Worm (Caenorhabditis elegans) whole organism, L4 larva: ENCODE measurements around the gene nas-28.
"Not testable (repeated sequence)": the region's sequence is repeated elsewhere in the genome, so short reads cannot be mapped to it uniquely, and the experiment has no call there.

Source experiments
- F10B5.3 ChIP-seq: sonication (generic microtip); optimal IDR thresholded peaks from 2 replicates; lab custom pipeline; 2016; ENCODE audit warnings: mild to moderate bottlenecking, missing genetic modification characterization, missing compliant biosample characterization
- F37D6.2 ChIP-seq: sonication (generic microtip); optimal IDR thresholded peaks from 2 replicates; lab custom pipeline; 2016; ENCODE audit warnings: mild to moderate bottlenecking, missing genetic modification characterization, missing compliant biosample characterization
- F49E8.2 ChIP-seq: sonication (generic microtip); optimal IDR thresholded peaks from 2 replicates; lab custom pipeline; 2016; ENCODE audit warnings: missing compliant biosample characterization, mild to moderate bottlenecking, missing genetic modification characterization, borderline replicate concordance
- R02D3.7 ChIP-seq: fragments of 150-350 bp; sonication (generic microtip); optimal IDR thresholded peaks from 3 replicates; lab custom pipeline; 2014; ENCODE audit warnings: missing biosample characterization, missing genetic modification characterization
- T20F7.1 ChIP-seq: fragments of 200-800 bp; sonication (Bioruptor generic); optimal IDR thresholded peaks from 2 replicates; lab custom pipeline; 2018; ENCODE audit warnings: mild to moderate bottlenecking, missing genetic modification characterization, missing compliant biosample characterization
- T26A8.4 ChIP-seq: fragments of 200-800 bp; sonication (Bioruptor generic); IDR thresholded peaks from 2 replicates; pipeline ENCODE4 v1.3.6; 2022; ENCODE audit warnings: missing genetic modification characterization, missing compliant biosample characterization
- Y5F2A.4 ChIP-seq: fragments of 200-800 bp; sonication (Bioruptor generic); optimal IDR thresholded peaks from 2 replicates; lab custom pipeline; 2018; ENCODE audit warnings: mild to moderate bottlenecking, missing genetic modification characterization, missing compliant biosample characterization
- aha-1 ChIP-seq: fragments of 150-350 bp; peaks from one replicate; lab custom pipeline; 2014; ENCODE audit warnings: missing biosample characterization, missing genetic modification characterization
- arid-1 ChIP-seq: fragments of 200-800 bp; sonication (Bioruptor generic); conservative IDR thresholded peaks from 2 replicates; pipeline ENCODE4 v1.3.6; 2022; ENCODE audit warnings: missing genetic modification reagents, missing genetic modification characterization, missing compliant biosample characterization
- ceh-20 ChIP-seq: fragments of 200-800 bp; sonication (Bioruptor generic); IDR thresholded peaks from 2 replicates; pipeline ENCODE4 v1.3.6; 2022; ENCODE audit warnings: missing genetic modification reagents, missing genetic modification characterization, missing compliant biosample characterization
- ctbp-1 ChIP-seq: fragments of 200-800 bp; sonication (Bioruptor generic); IDR thresholded peaks from 2 replicates; pipeline ENCODE4 v1.3.6; 2022; ENCODE audit warnings: missing genetic modification reagents, missing genetic modification characterization, missing compliant biosample characterization
- dmd-6 ChIP-seq: fragments of 200-800 bp; sonication (Bioruptor generic); IDR thresholded peaks from 2 replicates; pipeline ENCODE4 v1.3.6; 2022; ENCODE audit warnings: missing genetic modification reagents, missing genetic modification characterization, missing compliant biosample characterization
- dmd-8 ChIP-seq: fragments of 200-800 bp; sonication (Bioruptor generic); IDR thresholded peaks from 2 replicates; pipeline ENCODE4 v1.3.6; 2022; ENCODE audit warnings: missing genetic modification characterization, missing compliant biosample characterization
- dmd-9 ChIP-seq: fragments of 200-800 bp; sonication (Bioruptor generic); IDR thresholded peaks from 2 replicates; pipeline ENCODE4 v1.3.6; 2022; ENCODE audit warnings: missing genetic modification reagents, missing genetic modification characterization, missing compliant biosample characterization
- dve-1 ChIP-seq: sonication (generic microtip); optimal IDR thresholded peaks from 2 replicates; lab custom pipeline; 2017; ENCODE audit warnings: antibody characterized with exemption, mild to moderate bottlenecking, missing genetic modification characterization, missing compliant biosample characterization; ENCODE audit not compliant: insufficient read depth
- gei-8 ChIP-seq: fragments of 200-800 bp; sonication (Bioruptor generic); optimal IDR thresholded peaks from 2 replicates; lab custom pipeline; 2018; ENCODE audit warnings: mild to moderate bottlenecking, missing genetic modification characterization, missing compliant biosample characterization
- hif-1 ChIP-seq, 2 experiments: sonication (generic microtip); optimal IDR thresholded peaks; 2 replicates each; lab custom pipeline; 2016 to 2017; ENCODE audit warnings: missing compliant biosample characterization in 2 of 2, missing genetic modification characterization in 2 of 2, missing genetic modification reagents in 2 of 2, missing genotype in 2 of 2, mild to moderate bottlenecking in 1 of 2
- hlh-11 ChIP-seq: fragments of 200-800 bp; sonication (Bioruptor generic); optimal IDR thresholded peaks from 2 replicates; lab custom pipeline; 2018; ENCODE audit warnings: mild to moderate bottlenecking, missing genetic modification characterization, missing compliant biosample characterization
- hlh-30 ChIP-seq: sonication (generic microtip); optimal IDR thresholded peaks from 2 replicates; lab custom pipeline; 2017; ENCODE audit warnings: antibody characterized with exemption, mild to moderate bottlenecking, missing genetic modification characterization, missing compliant biosample characterization; ENCODE audit not compliant: insufficient read depth
- hmg-1.1 ChIP-seq: fragments of 200-800 bp; sonication (Bioruptor generic); IDR thresholded peaks from 2 replicates; pipeline ENCODE4 v1.3.6; 2022; ENCODE audit warnings: missing genetic modification reagents, missing genetic modification characterization, missing compliant biosample characterization
- lin-38 ChIP-seq: fragments of 200-800 bp; sonication (Bioruptor generic); IDR thresholded peaks from 2 replicates; pipeline ENCODE4 v1.3.6; 2022; ENCODE audit warnings: missing genetic modification reagents, missing genetic modification characterization, missing compliant biosample characterization
- lsy-2 ChIP-seq, 2 experiments: fragments of 150-350 bp in 1 of 2; sonication (generic microtip) in 1 of 2; optimal IDR thresholded peaks; 2 replicates each; lab custom pipeline; 2014 to 2017; ENCODE audit warnings: missing biosample characterization in 2 of 2, missing genetic modification characterization in 2 of 2
- mep-1 ChIP-seq: fragments of 150-350 bp; sonication (generic microtip); optimal IDR thresholded peaks from 3 replicates; lab custom pipeline; 2014; ENCODE audit warnings: missing biosample characterization, missing genetic modification characterization
- mxl-3 ChIP-seq: fragments of 200-800 bp; sonication (Bioruptor generic); optimal IDR thresholded peaks from 2 replicates; lab custom pipeline; 2018; ENCODE audit warnings: mild to moderate bottlenecking, missing genetic modification characterization, missing compliant biosample characterization
- nhr-102 ChIP-seq: sonication (generic microtip); optimal IDR thresholded peaks from 2 replicates; lab custom pipeline; 2016; ENCODE audit warnings: mild to moderate bottlenecking, missing genetic modification characterization, moderate library complexity, missing compliant biosample characterization
- nhr-28 ChIP-seq: fragments of 150-350 bp; optimal IDR thresholded peaks from 2 replicates; lab custom pipeline; 2014; ENCODE audit warnings: missing biosample characterization, missing genetic modification characterization
- nhr-42 ChIP-seq: fragments of 200-800 bp; sonication (Bioruptor generic); IDR thresholded peaks from 2 replicates; pipeline ENCODE4 v1.3.6; 2022; ENCODE audit warnings: missing genetic modification characterization, missing compliant biosample characterization
- pha-4 ChIP-seq, 2 experiments: fragments of 150-350 bp in 1 of 2; fragments of 200-800 bp in 1 of 2; sonication (Bioruptor generic) in 1 of 2; IDR thresholded peaks in 1 of 2; optimal IDR thresholded peaks in 1 of 2; 2 replicates each; pipeline versions ENCODE4 v1.3.6 to Lab custom; 2014 to 2022; ENCODE audit warnings: missing genetic modification characterization in 2 of 2, missing genetic modification reagents in 2 of 2, missing biosample characterization in 1 of 2, missing compliant biosample characterization in 1 of 2
- pqm-1 ChIP-seq: sonication (generic microtip); optimal IDR thresholded peaks from 2 replicates; lab custom pipeline; 2017; ENCODE audit warnings: missing biosample characterization, missing genetic modification characterization
- rbr-2 ChIP-seq: sonication (generic microtip); optimal IDR thresholded peaks from 2 replicates; lab custom pipeline; 2016; ENCODE audit warnings: missing genotype, missing genetic modification characterization, missing compliant biosample characterization
- sdz-12 ChIP-seq: fragments of 200-800 bp; sonication (Bioruptor generic); optimal IDR thresholded peaks from 2 replicates; lab custom pipeline; 2018; ENCODE audit warnings: mild to moderate bottlenecking, missing genetic modification characterization, missing compliant biosample characterization
- set-16 ChIP-seq: fragments of 200-800 bp; sonication (Bioruptor generic); IDR thresholded peaks from 2 replicates; pipeline ENCODE4 v1.3.6; 2022; ENCODE audit warnings: missing genetic modification reagents, missing genetic modification characterization, missing compliant biosample characterization
- spr-1 ChIP-seq: sonication (generic microtip); optimal IDR thresholded peaks from 2 replicates; lab custom pipeline; 2016; ENCODE audit warnings: mild to moderate bottlenecking, missing genetic modification characterization, missing compliant biosample characterization
- spr-3 ChIP-seq: fragments of 200-800 bp; sonication (Bioruptor generic); optimal IDR thresholded peaks from 2 replicates; lab custom pipeline; 2018; ENCODE audit warnings: mild to moderate bottlenecking, missing genetic modification characterization, missing compliant biosample characterization
- unc-62 ChIP-seq, 3 experiments: fragments of 150-350 bp in 1 of 3; sonication (generic microtip); optimal IDR thresholded peaks in 2 of 3; peaks in 1 of 3; 1 replicate in 1 of 3; 2 replicates in 2 of 3; lab custom pipeline; 2014 to 2017; ENCODE audit warnings: missing biosample characterization in 3 of 3, missing genetic modification characterization in 3 of 3, missing genetic modification reagents in 3 of 3, missing genotype in 1 of 3

nas-28 gene

ce11 chrIII:6135211-6135610 lies 47.8 kb downstream of the nas-28 start (continued):
- TF ChIP-seq set-16, result peak; percentile 89
- TF ChIP-seq F49E8.2 (tag; lab: Kevin White, UChicago), result no peak

- TF ChIP-seq R02D3.7, result no peak
- peak in 1 of 2 experiments; percentile 73 for TF ChIP-seq unc-62 (GFP tag; optimal IDR thresholded peaks at IDR 0.05 in 1 of 2; lab: Kevin White, UChicago)
- no peak for TF ChIP-seq unc-62 (tag; optimal IDR thresholded peaks at IDR 0.05; lab: Kevin White, UChicago)
- no peak for TF ChIP-seq lin-38
- no peak for TF ChIP-seq arid-1 (GFP tag; lab: Robert Waterston, UW)
- TF ChIP-seq pqm-1 (tag; lab: Kevin White, UChicago), result peak; percentile 28
- peak; percentile 27 for TF ChIP-seq nhr-28 (tag; lab: Kevin White, UChicago)
- no peak for TF ChIP-seq sdz-12
These were observed 48.9 kb downstream of the nas-28 start for ce11 chrIII:6134111-6134510.

- TF ChIP-seq ceh-20 (peak; percentile 75), spr-3 (GFP tag; lab: Kevin White, UChicago) (peak; percentile 64), hmg-1.1 (GFP tag; lab: Robert Waterston, UW) (peak; percentile 72), lin-38 (peak; percentile 36; the same call in 1 of the 2 replicates), T20F7.1 (GFP tag; lab: Kevin White, UChicago) (peak; percentile 67), pha-4 (GFP tag; IDR thresholded peaks at IDR 0.05; lab: Robert Waterston, UW) (peak; percentile 57; the same call in 1 of the 2 replicates), Y5F2A.4 (GFP tag; lab: Kevin White, UChicago) (peak; percentile 7), dmd-6 (GFP tag; lab: Robert Waterston, UW) (peak; percentile 49), gei-8 (GFP tag; lab: Kevin White, UChicago) (peak; percentile 54), set-16 (peak; percentile 51), ctbp-1 (GFP tag; lab: Robert Waterston, UW) (peak; percentile 86; the same call in 1 of the 2 replicates), hif-1 (tag; optimal IDR thresholded peaks at IDR 0.05; lab: Kevin White, UChicago) (peak in 1 of 2 experiments; percentile 87), unc-62 (GFP tag; optimal IDR thresholded peaks at IDR 0.05 in 1 of 2; lab: Kevin White, UChicago) (peak in 1 of 2 experiments; percentile 11), mxl-3 (GFP tag; lab: Kevin White, UChicago) (peak; percentile 70), lsy-2 (tag; optimal IDR thresholded peaks at IDR 0.05; lab: Kevin White, UChicago) (peak; percentile 2 to 4), nhr-42 (GFP tag; lab: Robert Waterston, UW) (peak; percentile 26; the same call in 1 of the 2 replicates), dve-1 (tag; lab: Kevin White, UChicago) (peak; percentile 84), mep-1 (tag; lab: Kevin White, UChicago) (peak; percentile 74), spr-1 (tag; lab: Kevin White, UChicago) (peak; percentile 3), F37D6.2 (peak; percentile 78), F10B5.3 (tag; lab: Kevin White, UChicago) (peak; percentile 10), aha-1 (peak; percentile 96), dmd-8 (GFP tag; lab: Robert Waterston, UW) (peak; percentile 40; the same call in 1 of the 2 replicates), rbr-2 (tag; lab: Kevin White, UChicago) (peak; percentile 90), nhr-102 (tag; lab: Kevin White, UChicago) (peak; percentile 17), hlh-30 (tag; lab: Kevin White, UChicago) (peak; percentile 46), dmd-9 (GFP tag; lab: Robert Waterston, UW) (peak; percentile 29; the same call in 1 of the 2 replicates), hlh-11 (tag; lab: Kevin White, UChicago) (peak; percentile 83), T26A8.4 (0 out of 2 replicates have a peak, but pooled peaks have one; percentile 18)
- TF ChIP-seq pha-4, unc-62 (tag; optimal IDR thresholded peaks at IDR 0.05; lab: Kevin White, UChicago): not testable (repeated sequence)
- TF ChIP-seq, all 104 proteins: peak for 29; not testable (repeated sequence) for 75
These were observed 49.6 kb downstream of the nas-28 start for ce11 chrIII:6133389-6133789.
